Fruit fly (Drosophila melanogaster): ENCODE results near the gene Ostgamma.

DNA sequence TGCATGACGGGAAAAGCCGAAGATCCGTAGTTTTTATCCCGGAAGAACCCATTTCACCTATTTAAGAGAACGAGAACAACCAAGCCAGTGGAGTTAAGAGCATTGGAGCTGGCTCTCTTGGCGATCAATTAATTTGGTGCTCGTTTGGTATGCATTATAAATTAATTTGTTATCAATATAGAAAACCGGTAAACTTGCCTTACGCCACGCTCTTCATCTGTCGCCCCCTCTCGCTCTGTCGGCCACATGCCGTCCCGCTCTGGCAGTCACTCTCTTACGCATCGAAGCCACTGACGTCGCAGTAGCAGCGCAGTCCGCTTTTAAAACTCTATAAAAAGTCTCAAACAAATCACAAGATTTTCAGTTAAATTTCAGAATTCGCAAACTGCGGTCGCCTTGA, 38.3 kb upstream of the Ostgamma start, which contains the start of gene CG7778:
- no peak for TF ChIP-seq EcR (GFP tag; optimal IDR thresholded peaks at IDR 0.05)
- no peak for TF ChIP-seq Dll (optimal IDR thresholded peaks at IDR 0.05)
- no peak for TF ChIP-seq psq (optimal IDR thresholded peaks at IDR 0.05)
- TF ChIP-seq usp (GFP tag; optimal IDR thresholded peaks at IDR 0.05): no peak

All from whole organism.